Fruit fly (Drosophila melanogaster): ENCODE data around the gene Tango2.

dm6 chrX:13625888-13626578 is 9.2 kb downstream of the Tango2 start:
- TF ChIP-seq ttk (optimal IDR thresholded peaks at IDR 0.05) = no peak
- no peak for TF ChIP-seq psq (optimal IDR thresholded peaks at IDR 0.05)

Measured in Kc167 (cell line).